Fruit fly (Drosophila melanogaster) whole organism, embryonic: ENCODE measurements around the gene papi.

Experiments used
- Ada2b ChIP-seq: fragments of 200-800 bp; sonication (Bioruptor generic); IDR thresholded peaks from 2 replicates; pipeline ENCODE4 v1.3.6; 2022; ENCODE audit warnings: missing biosample characterization, missing genetic modification characterization
- Bteb2 ChIP-seq: fragments of 200-800 bp; sonication (Bioruptor generic); optimal IDR thresholded peaks from 2 replicates; lab custom pipeline; 2016; ENCODE audit warnings: missing biosample characterization, missing genetic modification characterization
- CG11695 ChIP-seq: fragments of 200-800 bp; sonication (Bioruptor generic); IDR thresholded peaks from 3 replicates; pipeline ENCODE4 v1.3.6; 2022; ENCODE audit warnings: missing biosample characterization, missing genetic modification characterization
- CG13123 ChIP-seq: fragments of 200-800 bp; sonication (Bioruptor generic); optimal IDR thresholded peaks from 2 replicates; lab custom pipeline; 2016; ENCODE audit warnings: missing biosample characterization, missing genetic modification characterization
- CG14860 ChIP-seq: fragments of 200-800 bp; sonication (Bioruptor generic); IDR thresholded peaks from 3 replicates; pipeline ENCODE4 v1.3.6; 2022; ENCODE audit warnings: missing biosample characterization, missing genetic modification characterization; ENCODE audit not compliant: partially characterized antibody
- CG14965 ChIP-seq: fragments of 200-800 bp; sonication (Bioruptor generic); optimal IDR thresholded peaks from 2 replicates; lab custom pipeline; 2016; ENCODE audit warnings: missing biosample characterization, missing genetic modification characterization, borderline replicate concordance
- CG15696 ChIP-seq: fragments of 200-800 bp; sonication (Bioruptor generic); optimal IDR thresholded peaks from 2 replicates; lab custom pipeline; 2019; ENCODE audit warnings: missing biosample characterization, mild to moderate bottlenecking, missing genetic modification characterization, moderate library complexity
- CG1603 ChIP-seq: fragments of 200-800 bp; sonication (Bioruptor generic); optimal IDR thresholded peaks from 2 replicates; lab custom pipeline; 2019; ENCODE audit warnings: missing biosample characterization, mild to moderate bottlenecking, missing genetic modification characterization, moderate library complexity
- CG16813 ChIP-seq: fragments of 200-800 bp; sonication (Bioruptor generic); IDR thresholded peaks from 3 replicates; pipeline ENCODE4 v1.3.6; 2022; ENCODE audit warnings: missing biosample characterization, missing genetic modification characterization; ENCODE audit not compliant: partially characterized antibody
- CG17912 ChIP-seq: fragments of 200-800 bp; sonication (Bioruptor generic); optimal IDR thresholded peaks from 2 replicates; lab custom pipeline; 2018; ENCODE audit warnings: missing biosample characterization, mild to moderate bottlenecking, missing genetic modification characterization
- CG18011 ChIP-seq: fragments of 200-800 bp; sonication (Bioruptor generic); optimal IDR thresholded peaks from 2 replicates; lab custom pipeline; 2017; ENCODE audit warnings: missing biosample characterization, missing genetic modification characterization, mild to moderate bottlenecking, moderate library complexity, missing genotype
- CG2116 ChIP-seq: fragments of 200-800 bp; sonication (Bioruptor generic); optimal IDR thresholded peaks from 3 replicates; lab custom pipeline; 2018; ENCODE audit warnings: missing biosample characterization, mild to moderate bottlenecking, missing genetic modification characterization
- CG30431 ChIP-seq: fragments of 200-800 bp; sonication (Bioruptor generic); optimal IDR thresholded peaks from 2 replicates; lab custom pipeline; 2017; ENCODE audit warnings: missing biosample characterization, missing genetic modification characterization
- CG34224 ChIP-seq: fragments of 200-800 bp; sonication (Bioruptor generic); IDR thresholded peaks from 3 replicates; pipeline ENCODE4 v1.3.6; 2022; ENCODE audit warnings: missing biosample characterization, missing genetic modification characterization; ENCODE audit not compliant: partially characterized antibody
- CG4282 ChIP-seq: fragments of 200-800 bp; sonication (Bioruptor generic); optimal IDR thresholded peaks from 2 replicates; lab custom pipeline; 2016; ENCODE audit warnings: missing biosample characterization, missing genetic modification characterization
- CG6175 ChIP-seq: fragments of 200-800 bp; sonication (Bioruptor generic); IDR thresholded peaks from 3 replicates; pipeline ENCODE4 v1.3.6; 2022; ENCODE audit warnings: missing biosample characterization, missing genetic modification characterization
- CG7372 ChIP-seq: fragments of 200-800 bp; sonication (Bioruptor generic); IDR thresholded peaks from 2 replicates; pipeline ENCODE4 v1.3.6; 2022; ENCODE audit warnings: missing biosample characterization, missing genetic modification characterization
- CG8944 ChIP-seq: fragments of 200-800 bp; sonication (Bioruptor generic); optimal IDR thresholded peaks from 3 replicates; lab custom pipeline; 2016; ENCODE audit warnings: missing biosample characterization, missing genetic modification characterization
- D ChIP-seq, 2 experiments: fragments of 200-800 bp in 1 of 2; fragments of >200 bp in 1 of 2; sonication (Bioruptor generic) in 1 of 2; optimal IDR thresholded peaks; 2 replicates in 1 of 2; 3 replicates in 1 of 2; lab custom pipeline; 2017; ENCODE audit warnings: mild to moderate bottlenecking in 1 of 2, missing biosample characterization in 1 of 2, missing genetic modification characterization in 1 of 2, missing genetic modification reagents in 1 of 2
- ERR ChIP-seq: fragments of 200-800 bp; sonication (Bioruptor generic); optimal IDR thresholded peaks from 2 replicates; lab custom pipeline; 2016; ENCODE audit warnings: missing biosample characterization, missing genetic modification characterization
- Eip74EF ChIP-seq, 2 experiments: fragments of 200-800 bp in 1 of 2; fragments of >200 bp in 1 of 2; sonication (Bioruptor generic) in 1 of 2; optimal IDR thresholded peaks; 2 replicates each; lab custom pipeline; 2017 to 2019; ENCODE audit warnings: missing biosample characterization in 2 of 2, missing genetic modification characterization in 2 of 2, mild to moderate bottlenecking in 1 of 2, moderate library complexity in 1 of 2
- Fer3 ChIP-seq: fragments of 200-800 bp; sonication (Bioruptor generic); optimal IDR thresholded peaks from 2 replicates; lab custom pipeline; 2018; ENCODE audit warnings: missing biosample characterization, mild to moderate bottlenecking, missing genetic modification characterization, moderate library complexity
- HLH4C ChIP-seq: fragments of 200-800 bp; sonication (Bioruptor generic); IDR thresholded peaks from 3 replicates; pipeline ENCODE4 v1.3.6; 2022; ENCODE audit warnings: missing biosample characterization, missing genetic modification characterization; ENCODE audit not compliant: partially characterized antibody
- Hand ChIP-seq: fragments of 200-800 bp; sonication (Bioruptor generic); optimal IDR thresholded peaks from 2 replicates; lab custom pipeline; 2017; ENCODE audit warnings: mild to moderate bottlenecking, missing biosample characterization, missing genetic modification reagents, missing genetic modification characterization
- HmgD ChIP-seq: fragments of 200-800 bp; sonication (Bioruptor generic); optimal IDR thresholded peaks from 3 replicates; lab custom pipeline; 2016; ENCODE audit warnings: missing biosample characterization, missing genetic modification characterization
- Hsf ChIP-seq: fragments of 200-800 bp; sonication (Bioruptor generic); optimal IDR thresholded peaks from 3 replicates; lab custom pipeline; 2016; ENCODE audit warnings: missing biosample characterization, missing genetic modification characterization
- Jarid2 ChIP-seq: fragments of 200-800 bp; sonication (Bioruptor generic); optimal IDR thresholded peaks from 3 replicates; lab custom pipeline; 2017; ENCODE audit warnings: mild to moderate bottlenecking, missing biosample characterization, missing genetic modification reagents, missing genetic modification characterization
- NC2α ChIP-seq: fragments of 200-800 bp; sonication (Bioruptor generic); optimal IDR thresholded peaks from 2 replicates; lab custom pipeline; 2016; ENCODE audit warnings: missing biosample characterization, missing genetic modification characterization
- Sox100B ChIP-seq: fragments of 200-800 bp; sonication (Bioruptor generic); optimal IDR thresholded peaks from 3 replicates; lab custom pipeline; 2018; ENCODE audit warnings: missing biosample characterization, mild to moderate bottlenecking, missing genetic modification characterization
- ara ChIP-seq: fragments of 200-800 bp; sonication (Bioruptor generic); IDR thresholded peaks from 2 replicates; pipeline ENCODE4 v1.3.6; 2022; ENCODE audit warnings: missing biosample characterization, missing genetic modification characterization
- caup ChIP-seq: fragments of 200-800 bp; sonication (Bioruptor generic); optimal IDR thresholded peaks from 3 replicates; lab custom pipeline; 2017; ENCODE audit warnings: missing biosample characterization, mild to moderate bottlenecking, missing genetic modification characterization, moderate library complexity; ENCODE audit not compliant: severe bottlenecking
- chif ChIP-seq, 2 experiments: fragments of 200-800 bp; sonication (Bioruptor generic); optimal IDR thresholded peaks; 3 replicates each; lab custom pipeline; 2016; ENCODE audit warnings: missing biosample characterization in 2 of 2, missing genetic modification characterization in 2 of 2
- fru ChIP-seq: fragments of >200 bp; optimal IDR thresholded peaks from 2 replicates; lab custom pipeline; 2017
- gt ChIP-seq: fragments of 200-800 bp; sonication (Bioruptor generic); IDR thresholded peaks from 2 replicates; pipeline ENCODE4 v1.3.6; 2022; ENCODE audit warnings: missing biosample characterization, missing genetic modification characterization
- lab ChIP-seq: fragments of 200-800 bp; sonication (Bioruptor generic); optimal IDR thresholded peaks from 3 replicates; lab custom pipeline; 2017; ENCODE audit warnings: missing biosample characterization, missing genetic modification characterization, mild to moderate bottlenecking, moderate library complexity, missing genetic modification reagents
- lilli ChIP-seq: fragments of 200-800 bp; sonication (Bioruptor generic); optimal IDR thresholded peaks from 3 replicates; lab custom pipeline; 2016; ENCODE audit warnings: missing biosample characterization, missing genetic modification characterization
- lola ChIP-seq, 3 experiments: fragments of >200 bp in 2 of 3; fragments of 200-800 bp in 1 of 3; sonication (Bioruptor generic) in 1 of 3; optimal IDR thresholded peaks; 2 replicates each; lab custom pipeline; 2017 to 2019; ENCODE audit warnings: missing biosample characterization in 3 of 3, missing genetic modification characterization in 3 of 3, mild to moderate bottlenecking in 1 of 3, moderate library complexity in 1 of 3
- mam ChIP-seq: fragments of 200-800 bp; sonication (Bioruptor generic); optimal IDR thresholded peaks from 3 replicates; lab custom pipeline; 2016; ENCODE audit warnings: missing biosample characterization, missing genetic modification characterization
- pho ChIP-seq: fragments of 200-800 bp; sonication (Bioruptor generic); optimal IDR thresholded peaks from 2 replicates; lab custom pipeline; 2016; ENCODE audit warnings: missing biosample characterization, missing genetic modification characterization
- ranshi ChIP-seq: fragments of 200-800 bp; sonication (Bioruptor generic); IDR thresholded peaks from 2 replicates; pipeline ENCODE4 v1.3.6; 2022; ENCODE audit warnings: missing biosample characterization, missing genetic modification characterization
- scrt ChIP-seq: fragments of 200-800 bp; sonication (Bioruptor generic); optimal IDR thresholded peaks from 2 replicates; lab custom pipeline; 2018; ENCODE audit warnings: missing biosample characterization, mild to moderate bottlenecking, missing genetic modification characterization, moderate library complexity
- so ChIP-seq: fragments of 200-800 bp; sonication (Bioruptor generic); IDR thresholded peaks from 3 replicates; pipeline ENCODE4 v1.3.6; 2022; ENCODE audit warnings: missing biosample characterization, missing genetic modification characterization
- sqz ChIP-seq: fragments of 200-800 bp; sonication (Bioruptor generic); optimal IDR thresholded peaks from 3 replicates; lab custom pipeline; 2018; ENCODE audit warnings: missing biosample characterization, mild to moderate bottlenecking, missing genetic modification characterization
- trem ChIP-seq: fragments of 200-800 bp; optimal IDR thresholded peaks from 3 replicates; lab custom pipeline; 2019; ENCODE audit warnings: missing biosample characterization, mild to moderate bottlenecking, missing genetic modification characterization, moderate library complexity
- trh ChIP-seq: fragments of 200-800 bp; sonication (Bioruptor generic); optimal IDR thresholded peaks from 2 replicates; lab custom pipeline; 2016; ENCODE audit warnings: missing biosample characterization, missing genetic modification characterization
- twi ChIP-seq: fragments of 200-800 bp; optimal IDR thresholded peaks from 2 replicates; lab custom pipeline; 2019; ENCODE audit warnings: missing biosample characterization, mild to moderate bottlenecking, missing genetic modification characterization, moderate library complexity
- unc-4 ChIP-seq: fragments of 200-800 bp; sonication (Bioruptor generic); IDR thresholded peaks from 2 replicates; pipeline ENCODE4 v1.3.6; 2022; ENCODE audit warnings: missing biosample characterization, missing genetic modification characterization; ENCODE audit not compliant: partially characterized antibody
- usp ChIP-seq: fragments of >200 bp; optimal IDR thresholded peaks from 2 replicates; lab custom pipeline; 2017; ENCODE audit warnings: missing biosample characterization, missing genetic modification characterization
- vfl ChIP-seq: fragments of 200-800 bp; sonication (Bioruptor generic); optimal IDR thresholded peaks from 2 replicates; lab custom pipeline; 2016; ENCODE audit warnings: missing biosample characterization, missing genetic modification characterization

papi gene

DNA sequence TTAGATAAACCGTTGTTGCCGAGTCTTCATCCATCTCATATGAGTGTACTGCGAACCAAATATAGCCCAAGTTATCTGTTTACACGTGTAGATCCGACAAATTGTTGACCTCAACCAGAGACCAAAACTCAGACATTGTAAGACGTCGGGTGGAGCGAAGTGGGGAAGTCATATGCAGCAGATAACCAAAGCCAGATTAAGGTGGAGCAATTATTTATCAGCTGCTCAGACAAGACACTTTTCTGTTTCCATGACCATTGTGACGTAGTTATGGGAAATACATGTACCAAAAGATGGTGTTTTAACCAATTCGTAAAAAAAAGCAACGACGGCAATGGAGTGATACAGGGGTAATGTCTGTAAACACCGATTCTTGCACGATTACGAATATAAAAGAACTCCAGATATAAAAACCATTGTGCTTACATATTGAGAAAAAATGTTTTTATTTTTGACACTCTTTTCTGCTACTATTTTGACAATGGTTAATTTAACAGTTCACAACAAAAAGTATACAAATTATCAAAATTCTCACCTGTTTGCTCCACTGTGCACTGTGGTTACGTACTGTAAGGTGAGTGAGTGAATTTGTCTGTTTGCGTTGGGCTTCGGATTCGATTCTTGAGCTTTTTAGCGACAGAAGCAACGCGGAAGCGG is 43.1 kb upstream of the papi start (continued):
- TF ChIP-seq HmgD (GFP tag; lab: Kevin White, UChicago) (no peak), Bteb2 (GFP tag; lab: Kevin White, UChicago) (no peak), CG14860 (GFP tag; lab: Robert Waterston, UW) (no peak), CG4282 (peak; percentile 88), NC2α (no peak), ara (no peak), Jarid2 (no peak), CG18011 (GFP tag; lab: Kevin White, UChicago) (no peak), lab (GFP tag; lab: Kevin White, UChicago) (peak; percentile 23), CG11695 (GFP tag; lab: Robert Waterston, UW) (no peak), so (GFP tag; lab: Robert Waterston, UW) (no peak; the same call in 2 of the 3 replicates), Hand (GFP tag; lab: Kevin White, UChicago) (no peak), pho (GFP tag; lab: Kevin White, UChicago) (peak; percentile 72), fru (lab: Kevin White, UChicago) (no peak), scrt (GFP tag; lab: Kevin White, UChicago) (no peak), CG17912 (GFP tag; lab: Kevin White, UChicago) (no peak), HLH4C (GFP tag; lab: Robert Waterston, UW) (no peak), CG7372 (no peak), unc-4 (no peak), ERR (GFP tag; lab: Kevin White, UChicago) (no peak), CG13123 (GFP tag; lab: Kevin White, UChicago) (peak; percentile 1), CG6175 (GFP tag; lab: Robert Waterston, UW) (no peak), D (optimal IDR thresholded peaks at IDR 0.05; lab: Kevin White, UChicago) (no peak), D (GFP tag; optimal IDR thresholded peaks at IDR 0.05; lab: Kevin White, UChicago) (peak; percentile 42), twi (tag; lab: Kevin White, UChicago) (no peak), gt (GFP tag; lab: Robert Waterston, UW) (no peak), ranshi (0 out of 2 replicates have a peak, but pooled peaks have one; percentile 13), Ada2b (GFP tag; lab: Robert Waterston, UW) (peak; percentile 61), caup (GFP tag; lab: Kevin White, UChicago) (peak; percentile 32), Fer3 (tag; lab: Kevin White, UChicago) (peak; percentile 25), mam (peak; percentile 50), CG15696 (tag; lab: Kevin White, UChicago) (no peak), sqz (GFP tag; lab: Kevin White, UChicago) (no peak), chif (GFP tag; optimal IDR thresholded peaks at IDR 0.05; lab: Kevin White, UChicago) (peak; percentile 11 to 73), trem (no peak), usp (no peak), CG2116 (GFP tag; lab: Kevin White, UChicago) (no peak), CG34224 (GFP tag; lab: Robert Waterston, UW) (no peak), lola (GFP tag; optimal IDR thresholded peaks at IDR 0.05; lab: Kevin White, UChicago) (peak in 1 of 3 experiments; percentile 5), CG14965 (GFP tag; lab: Kevin White, UChicago) (no peak), trh (no peak), CG8944 (peak; percentile 35), lilli (GFP tag; lab: Kevin White, UChicago) (peak; percentile 64), CG1603 (tag; lab: Kevin White, UChicago) (peak; percentile 24), vfl (GFP tag; lab: Kevin White, UChicago) (peak; percentile 30), Eip74EF (GFP tag; optimal IDR thresholded peaks at IDR 0.05; lab: Kevin White, UChicago) (no peak), CG30431 (GFP tag; lab: Kevin White, UChicago) (peak; percentile 21), CG16813 (GFP tag; lab: Robert Waterston, UW) (no peak), Sox100B (peak; percentile 40), Hsf (peak; percentile 59)
